Fruit fly (Drosophila melanogaster) whole organism, pupa: ENCODE data around the gene cv-c.

Experiments used
- CG10348 ChIP-seq: fragments of 200-800 bp; sonication (Bioruptor generic); IDR thresholded peaks from 2 replicates; pipeline ENCODE4 v1.3.6; 2022; ENCODE audit warnings: missing biosample characterization, missing genetic modification characterization
- CG13204 ChIP-seq: fragments of 200-800 bp; sonication (Bioruptor generic); optimal IDR thresholded peaks from 2 replicates; lab custom pipeline; 2018; ENCODE audit warnings: missing biosample characterization, mild to moderate bottlenecking, missing genetic modification characterization, moderate library complexity
- CG34367 ChIP-seq: fragments of 200-800 bp; sonication (Bioruptor generic); optimal IDR thresholded peaks from 2 replicates; lab custom pipeline; 2018; ENCODE audit warnings: missing biosample characterization, mild to moderate bottlenecking, missing genetic modification characterization
- CG9948 ChIP-seq: fragments of 200-800 bp; sonication (Bioruptor generic); optimal IDR thresholded peaks from 2 replicates; lab custom pipeline; 2018; ENCODE audit warnings: missing biosample characterization, mild to moderate bottlenecking, missing genetic modification characterization, moderate library complexity
- D1 ChIP-seq: fragments of 200-800 bp; sonication (Bioruptor generic); optimal IDR thresholded peaks from 2 replicates; lab custom pipeline; 2018; ENCODE audit warnings: missing biosample characterization, mild to moderate bottlenecking, missing genetic modification characterization, moderate library complexity
- EcR ChIP-seq: fragments of 200-800 bp; sonication (Bioruptor generic); optimal IDR thresholded peaks from 3 replicates; lab custom pipeline; 2019; ENCODE audit warnings: missing biosample characterization, missing genetic modification characterization, mild to moderate bottlenecking, moderate library complexity, missing genetic modification reagents
- Pif1B ChIP-seq: fragments of 200-800 bp; sonication (Bioruptor generic); optimal IDR thresholded peaks from 3 replicates; lab custom pipeline; 2016; ENCODE audit warnings: missing biosample characterization, missing genetic modification characterization
- Snoo ChIP-seq: fragments of 200-800 bp; sonication (Bioruptor generic); optimal IDR thresholded peaks from 3 replicates; lab custom pipeline; 2017; ENCODE audit warnings: missing biosample characterization, mild to moderate bottlenecking, missing genetic modification characterization, inconsistent platforms
- fd96Ca ChIP-seq: fragments of 200-800 bp; sonication (Bioruptor generic); IDR thresholded peaks from 3 replicates; pipeline ENCODE4 v1.3.6; 2022; ENCODE audit warnings: missing biosample characterization, missing genetic modification characterization
- rn ChIP-seq: fragments of 200-800 bp; sonication (Bioruptor generic); IDR thresholded peaks from 2 replicates; pipeline ENCODE4 v1.3.6; 2022; ENCODE audit warnings: missing biosample characterization, missing genetic modification characterization

dm6 chr3R:14366882-14367281, 114.6 kb downstream of the cv-c start:
- TF ChIP-seq rn (no peak), CG13204 (GFP tag; lab: Kevin White, UChicago) (no peak), Snoo (no peak), EcR (GFP tag; lab: Kevin White, UChicago) (no peak), Pif1B (GFP tag; lab: Kevin White, UChicago) (no peak), CG34367 (tag; lab: Kevin White, UChicago) (no peak), CG10348 (GFP tag; lab: Robert Waterston, UW) (no peak), D1 (tag; lab: Kevin White, UChicago) (no peak), fd96Ca (no peak), CG9948 (tag; lab: Kevin White, UChicago) (no peak)
